Worm (Caenorhabditis elegans) whole organism, late embryonic: ENCODE data around the gene pals-25.

Experiments
- C38D4.7 ChIP-seq: fragments of 200-800 bp; sonication (Bioruptor generic); optimal IDR thresholded peaks from 2 replicates; lab custom pipeline; 2018; ENCODE audit warnings: mild to moderate bottlenecking, missing genetic modification characterization, moderate library complexity, missing compliant biosample characterization
- T23F11.4 ChIP-seq: fragments of 200-800 bp; sonication (Bioruptor generic); optimal IDR thresholded peaks from 2 replicates; lab custom pipeline; 2018; ENCODE audit warnings: mild to moderate bottlenecking, missing genetic modification characterization, missing compliant biosample characterization
- ama-1 ChIP-seq: fragments of 150-350 bp; optimal IDR thresholded peaks from 2 replicates; lab custom pipeline; 2014
- ceh-22 ChIP-seq: sonication (generic microtip); optimal IDR thresholded peaks from 2 replicates; lab custom pipeline; 2017; ENCODE audit warnings: missing biosample characterization, missing genetic modification characterization
- ceh-45 ChIP-seq: fragments of 200-800 bp; sonication (Bioruptor generic); IDR thresholded peaks from 2 replicates; pipeline ENCODE4 v1.3.6; 2022; ENCODE audit warnings: missing genetic modification reagents, missing genetic modification characterization, missing compliant biosample characterization
- ceh-48 ChIP-seq: sonication (generic microtip); optimal IDR thresholded peaks from 2 replicates; lab custom pipeline; 2016; ENCODE audit warnings: missing genetic modification characterization, inconsistent platforms, missing compliant biosample characterization
- ceh-9 ChIP-seq: sonication (generic microtip); optimal IDR thresholded peaks from 2 replicates; lab custom pipeline; 2016; ENCODE audit warnings: mild to moderate bottlenecking, missing genetic modification characterization, inconsistent platforms, missing compliant biosample characterization
- dmd-4 ChIP-seq: sonication (generic microtip); optimal IDR thresholded peaks from 2 replicates; lab custom pipeline; 2016; ENCODE audit warnings: borderline replicate concordance, missing genetic modification characterization, missing compliant biosample characterization
- dve-1 ChIP-seq: sonication (generic microtip); optimal IDR thresholded peaks from 2 replicates; lab custom pipeline; 2017; ENCODE audit warnings: antibody characterized with exemption, mild to moderate bottlenecking, missing genetic modification characterization, missing compliant biosample characterization
- elt-2 ChIP-seq: sonication (generic microtip); optimal IDR thresholded peaks from 2 replicates; lab custom pipeline; 2016; ENCODE audit warnings: missing genetic modification reagents, missing genetic modification characterization, missing compliant biosample characterization
- elt-4 ChIP-seq: sonication (generic microtip); optimal IDR thresholded peaks from 2 replicates; lab custom pipeline; 2016; ENCODE audit warnings: missing genetic modification characterization, missing compliant biosample characterization
- ets-4 ChIP-seq: sonication (generic microtip); optimal IDR thresholded peaks from 2 replicates; lab custom pipeline; 2016; ENCODE audit warnings: missing genetic modification characterization, missing compliant biosample characterization
- eyg-1 ChIP-seq: sonication (generic microtip); optimal IDR thresholded peaks from 2 replicates; lab custom pipeline; 2016; ENCODE audit warnings: missing genotype, missing genetic modification characterization, missing compliant biosample characterization
- fax-1 ChIP-seq: sonication (generic microtip); optimal IDR thresholded peaks from 2 replicates; lab custom pipeline; 2016; ENCODE audit warnings: missing genotype, missing genetic modification characterization, missing compliant biosample characterization
- fkh-10 ChIP-seq: fragments of 150-350 bp; optimal IDR thresholded peaks from 2 replicates; lab custom pipeline; 2014; ENCODE audit warnings: missing biosample characterization, missing genetic modification reagents, missing genetic modification characterization
- fkh-6 ChIP-seq: sonication (generic microtip); optimal IDR thresholded peaks from 2 replicates; lab custom pipeline; 2016; ENCODE audit warnings: missing genetic modification characterization, missing compliant biosample characterization
- hlh-15 ChIP-seq: sonication (generic microtip); optimal IDR thresholded peaks from 2 replicates; lab custom pipeline; 2016; ENCODE audit warnings: missing genetic modification characterization, missing compliant biosample characterization
- hlh-30 ChIP-seq: sonication (generic microtip); optimal IDR thresholded peaks from 2 replicates; lab custom pipeline; 2017; ENCODE audit warnings: antibody characterized with exemption, missing genetic modification characterization, missing compliant biosample characterization; ENCODE audit not compliant: insufficient read depth
- hlh-6 ChIP-seq: sonication (generic microtip); optimal IDR thresholded peaks from 2 replicates; lab custom pipeline; 2016; ENCODE audit warnings: missing genotype, missing genetic modification characterization, missing compliant biosample characterization
- lim-6 ChIP-seq: sonication (generic microtip); optimal IDR thresholded peaks from 2 replicates; lab custom pipeline; 2016; ENCODE audit warnings: missing genetic modification characterization, missing compliant biosample characterization
- lin-11 ChIP-seq: fragments of 200-800 bp; sonication (Bioruptor generic); optimal IDR thresholded peaks from 2 replicates; lab custom pipeline; 2018; ENCODE audit warnings: mild to moderate bottlenecking, missing genetic modification characterization, missing compliant biosample characterization
- mec-3 ChIP-seq: sonication (generic microtip); optimal IDR thresholded peaks from 2 replicates; lab custom pipeline; 2016; ENCODE audit warnings: borderline replicate concordance, missing genetic modification characterization, missing compliant biosample characterization
- nhr-11 ChIP-seq: fragments of 150-350 bp; optimal IDR thresholded peaks from 2 replicates; lab custom pipeline; 2014; ENCODE audit warnings: missing biosample characterization, missing genetic modification characterization
- npax-4 ChIP-seq: sonication (generic microtip); optimal IDR thresholded peaks from 2 replicates; lab custom pipeline; 2016; ENCODE audit warnings: missing genetic modification characterization, missing compliant biosample characterization
- odd-2 ChIP-seq: sonication (generic microtip); optimal IDR thresholded peaks from 2 replicates; lab custom pipeline; 2017; ENCODE audit warnings: antibody characterized with exemption, mild to moderate bottlenecking, missing genetic modification characterization, missing compliant biosample characterization
- pag-3 ChIP-seq: sonication (generic microtip); optimal IDR thresholded peaks from 2 replicates; lab custom pipeline; 2016; ENCODE audit warnings: missing compliant biosample characterization, missing genetic modification characterization, borderline replicate concordance
- pat-9 ChIP-seq: fragments of 200-800 bp; sonication (Bioruptor generic); optimal IDR thresholded peaks from 2 replicates; lab custom pipeline; 2018; ENCODE audit warnings: mild to moderate bottlenecking, missing genetic modification characterization, moderate library complexity, missing compliant biosample characterization
- pha-4 ChIP-seq: fragments of 150-350 bp; optimal IDR thresholded peaks from 2 replicates; lab custom pipeline; 2018; ENCODE audit warnings: missing biosample characterization, missing genetic modification reagents, missing genetic modification characterization
- pqm-1 ChIP-seq: sonication (generic microtip); optimal IDR thresholded peaks from 2 replicates; lab custom pipeline; 2016; ENCODE audit warnings: missing genetic modification characterization, missing compliant biosample characterization
- pros-1 ChIP-seq: fragments of 150-350 bp; optimal IDR thresholded peaks from 2 replicates; lab custom pipeline; 2014; ENCODE audit warnings: missing biosample characterization, missing genetic modification reagents, missing genetic modification characterization
- ref-2 ChIP-seq: sonication (generic microtip); optimal IDR thresholded peaks from 2 replicates; lab custom pipeline; 2016; ENCODE audit warnings: missing genetic modification characterization, missing compliant biosample characterization
- sdc-2 ChIP-seq: sonication (generic microtip); optimal IDR thresholded peaks from 2 replicates; lab custom pipeline; 2016; ENCODE audit warnings: missing genotype, missing genetic modification characterization, missing compliant biosample characterization
- sox-2 ChIP-seq: fragments of 200-800 bp; sonication (Bioruptor generic); IDR thresholded peaks from 2 replicates; pipeline ENCODE4 v1.3.6; 2022; ENCODE audit warnings: missing genetic modification reagents, missing genetic modification characterization, missing compliant biosample characterization
- tbx-2 ChIP-seq: sonication (generic microtip); optimal IDR thresholded peaks from 2 replicates; lab custom pipeline; 2016; ENCODE audit warnings: missing genetic modification characterization, missing compliant biosample characterization
- unc-55 ChIP-seq: sonication (generic microtip); optimal IDR thresholded peaks from 2 replicates; lab custom pipeline; 2017; ENCODE audit warnings: missing biosample characterization, missing genetic modification reagents, missing genetic modification characterization
- unc-86 ChIP-seq: sonication (generic microtip); optimal IDR thresholded peaks from 2 replicates; lab custom pipeline; 2016; ENCODE audit warnings: missing genetic modification characterization, missing compliant biosample characterization
- zip-5 ChIP-seq: sonication (generic microtip); optimal IDR thresholded peaks from 2 replicates; lab custom pipeline; 2016; ENCODE audit warnings: missing genetic modification characterization, missing compliant biosample characterization
- ztf-16 ChIP-seq: sonication (generic microtip); optimal IDR thresholded peaks from 2 replicates; lab custom pipeline; 2017; ENCODE audit warnings: missing genetic modification characterization, missing compliant biosample characterization

Gene pals-25

ce11 chrIII:154168-154567 lies 19.9 kb downstream of the pals-25 start:
- TF ChIP-seq pag-3 (tag; lab: Kevin White, UChicago) (no peak), fkh-10 (GFP tag; lab: Kevin White, UChicago) (no peak), pat-9 (tag; lab: Kevin White, UChicago) (no peak), elt-2 (tag; lab: Kevin White, UChicago) (peak; percentile 100), sdc-2 (no peak), ref-2 (tag; lab: Kevin White, UChicago) (no peak), odd-2 (tag; lab: Kevin White, UChicago) (no peak), pha-4 (no peak), pqm-1 (tag; lab: Kevin White, UChicago) (peak; percentile 70), unc-55 (GFP tag; lab: Kevin White, UChicago) (no peak), ama-1 (no peak), hlh-30 (tag; lab: Kevin White, UChicago) (no peak), fax-1 (no peak), npax-4 (tag; lab: Kevin White, UChicago) (no peak), elt-4 (no peak), ceh-22 (no peak), sox-2 (GFP tag; lab: Robert Waterston, UW) (no peak)

ce11 chrIII:156645-157044 lies 22.4 kb downstream of the pals-25 start, which contains the start of the genes zig-13 and ver-1:
zig-13 (minus strand) TSS chrIII:156745.
ver-1 (plus strand) TSS chrIII:156824.
- no peak for TF ChIP-seq zip-5 (tag; lab: Kevin White, UChicago)
- TF ChIP-seq C38D4.7 (GFP tag; lab: Kevin White, UChicago): no peak
- TF ChIP-seq hlh-6 (tag; lab: Kevin White, UChicago): no peak

ce11 chrIII:157980-158379 lies 23.7 kb downstream of the pals-25 start:
- TF ChIP-seq pat-9 (tag; lab: Kevin White, UChicago) (no peak), ets-4 (tag; lab: Kevin White, UChicago) (no peak), T23F11.4 (GFP tag; lab: Kevin White, UChicago) (no peak), ceh-45 (no peak), mec-3 (no peak), dmd-4 (tag; lab: Kevin White, UChicago) (no peak), hlh-15 (no peak), fkh-10 (GFP tag; lab: Kevin White, UChicago) (no peak), unc-55 (GFP tag; lab: Kevin White, UChicago) (no peak), ceh-48 (tag; lab: Kevin White, UChicago) (no peak), nhr-11 (no peak), tbx-2 (tag; lab: Kevin White, UChicago) (no peak), elt-4 (no peak), fkh-6 (no peak), C38D4.7 (GFP tag; lab: Kevin White, UChicago) (no peak), lim-6 (tag; lab: Kevin White, UChicago) (no peak), pros-1 (tag; lab: Kevin White, UChicago) (no peak)

DNA sequence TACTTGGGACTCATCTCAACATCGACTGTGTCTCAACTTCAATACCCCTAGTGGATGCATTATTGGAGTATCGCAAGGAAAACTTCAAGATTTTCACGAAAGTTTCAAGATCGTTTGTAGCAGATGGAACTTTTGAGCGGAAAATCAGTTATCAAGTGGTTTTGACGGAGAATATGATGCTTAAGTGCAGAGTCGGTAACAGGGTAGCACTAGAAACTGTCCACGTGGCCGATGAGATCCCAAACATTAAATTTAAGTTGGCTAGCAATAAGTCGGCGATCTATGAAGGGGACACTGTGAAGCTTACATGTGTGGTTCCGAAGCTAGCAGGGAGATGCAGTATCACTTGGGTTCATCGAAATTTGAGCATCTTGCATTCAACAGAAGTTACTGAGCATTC lies 24.9 kb downstream of the pals-25 start:
- TF ChIP-seq sdc-2 (no peak), ceh-48 (tag; lab: Kevin White, UChicago) (no peak), lin-11 (tag; lab: Kevin White, UChicago) (no peak), mec-3 (no peak), ceh-22 (no peak), sox-2 (GFP tag; lab: Robert Waterston, UW) (no peak), elt-4 (no peak), ceh-9 (tag; lab: Kevin White, UChicago) (no peak), pat-9 (tag; lab: Kevin White, UChicago) (no peak), ztf-16 (tag; lab: Kevin White, UChicago) (no peak), eyg-1 (no peak), dve-1 (no peak), unc-86 (tag; lab: Kevin White, UChicago) (no peak), ref-2 (tag; lab: Kevin White, UChicago) (no peak)
- TF ChIP-seq, all 69 proteins: peak for 0
